Fruit fly (Drosophila melanogaster) whole organism, embryonic: ENCODE results near the gene CG7227.

Experiments
- Bdp1 ChIP-seq: fragments of 200-800 bp; sonication (Bioruptor generic); optimal IDR thresholded peaks from 3 replicates; lab custom pipeline; 2016; ENCODE audit warnings: missing biosample characterization, missing genetic modification characterization
- Blimp-1 ChIP-seq: fragments of 200-800 bp; sonication (Bioruptor generic); optimal IDR thresholded peaks from 3 replicates; lab custom pipeline; 2018; ENCODE audit warnings: missing biosample characterization, missing genetic modification characterization, mild to moderate bottlenecking, moderate library complexity, missing genetic modification reagents
- CG10321 ChIP-seq: fragments of 200-800 bp; sonication (Bioruptor generic); IDR thresholded peaks from 2 replicates; pipeline ENCODE4 v1.3.6; 2022; ENCODE audit warnings: missing biosample characterization, missing genetic modification characterization
- CG10366 ChIP-seq: fragments of 200-800 bp; sonication (Bioruptor generic); IDR thresholded peaks from 2 replicates; pipeline ENCODE4 v1.3.6; 2022; ENCODE audit warnings: missing biosample characterization, missing genetic modification characterization
- CG12659 ChIP-seq: fragments of 200-800 bp; sonication (Bioruptor generic); optimal IDR thresholded peaks from 3 replicates; lab custom pipeline; 2017; ENCODE audit warnings: mild to moderate bottlenecking, missing biosample characterization, missing genetic modification reagents, missing genetic modification characterization
- CG1529 ChIP-seq: fragments of 200-800 bp; sonication (Bioruptor generic); optimal IDR thresholded peaks from 3 replicates; lab custom pipeline; 2018; ENCODE audit warnings: missing biosample characterization, missing genetic modification characterization
- CG15479 ChIP-seq: fragments of 200-800 bp; sonication (Bioruptor generic); optimal IDR thresholded peaks from 3 replicates; lab custom pipeline; 2019; ENCODE audit warnings: missing biosample characterization, mild to moderate bottlenecking, missing genetic modification characterization, moderate library complexity
- CG1603 ChIP-seq: fragments of 200-800 bp; sonication (Bioruptor generic); optimal IDR thresholded peaks from 2 replicates; lab custom pipeline; 2019; ENCODE audit warnings: missing biosample characterization, mild to moderate bottlenecking, missing genetic modification characterization, moderate library complexity
- CG1832 ChIP-seq: fragments of 200-800 bp; sonication (Bioruptor generic); optimal IDR thresholded peaks from 2 replicates; lab custom pipeline; 2017; ENCODE audit warnings: missing biosample characterization, mild to moderate bottlenecking, missing genetic modification characterization, inconsistent platforms
- CG18476 ChIP-seq: fragments of 200-800 bp; sonication (Bioruptor generic); optimal IDR thresholded peaks from 2 replicates; lab custom pipeline; 2016; ENCODE audit warnings: missing biosample characterization, mild to moderate bottlenecking, missing genetic modification characterization
- CG2120 ChIP-seq: fragments of 200-800 bp; sonication (Bioruptor generic); optimal IDR thresholded peaks from 3 replicates; lab custom pipeline; 2016; ENCODE audit warnings: missing biosample characterization, missing genetic modification characterization
- CG2199 ChIP-seq: fragments of 200-800 bp; sonication (Bioruptor generic); IDR thresholded peaks from 3 replicates; pipeline ENCODE4 v1.3.6; 2022; ENCODE audit warnings: missing biosample characterization, missing genetic modification characterization
- CG33557 ChIP-seq: fragments of 200-800 bp; sonication (Bioruptor generic); optimal IDR thresholded peaks from 2 replicates; lab custom pipeline; 2019; ENCODE audit warnings: missing biosample characterization, mild to moderate bottlenecking, missing genetic modification characterization, moderate library complexity
- CG34224 ChIP-seq: fragments of 200-800 bp; sonication (Bioruptor generic); IDR thresholded peaks from 3 replicates; pipeline ENCODE4 v1.3.6; 2022; ENCODE audit warnings: missing biosample characterization, missing genetic modification characterization; ENCODE audit not compliant: partially characterized antibody
- CG3726 ChIP-seq: fragments of 200-800 bp; sonication (Bioruptor generic); IDR thresholded peaks from 3 replicates; pipeline ENCODE4, ENCODE4 v1.3.6; 2022; ENCODE audit warnings: missing biosample characterization, missing genetic modification characterization
- CG5180 ChIP-seq: fragments of 200-800 bp; sonication (Bioruptor generic); optimal IDR thresholded peaks from 3 replicates; lab custom pipeline; 2017; ENCODE audit warnings: missing biosample characterization, missing genetic modification characterization, mild to moderate bottlenecking, moderate library complexity, missing genetic modification reagents
- CG7556 ChIP-seq: fragments of 200-800 bp; sonication (Bioruptor generic); optimal IDR thresholded peaks from 2 replicates; lab custom pipeline; 2017; ENCODE audit warnings: missing biosample characterization, mild to moderate bottlenecking, missing genetic modification characterization
- CG7963 ChIP-seq: fragments of 200-800 bp; sonication (Bioruptor generic); IDR thresholded peaks from 3 replicates; pipeline ENCODE4 v1.3.6; 2022; ENCODE audit warnings: missing biosample characterization, missing genetic modification characterization; ENCODE audit not compliant: partially characterized antibody
- CG9797 ChIP-seq: fragments of 200-800 bp; sonication (Bioruptor generic); optimal IDR thresholded peaks from 3 replicates; lab custom pipeline; 2018; ENCODE audit warnings: missing biosample characterization, mild to moderate bottlenecking, missing genetic modification characterization
- Dfd ChIP-seq, 2 experiments: fragments of >200 bp; optimal IDR thresholded peaks; 2 replicates each; lab custom pipeline; 2017; ENCODE audit warnings: missing biosample characterization in 2 of 2, missing genetic modification characterization in 2 of 2
- Dll ChIP-seq: fragments of 200-800 bp; sonication (Bioruptor generic); IDR thresholded peaks from 4 replicates; pipeline ENCODE4 v1.3.6; 2022; ENCODE audit warnings: missing biosample characterization, missing genetic modification characterization; ENCODE audit not compliant: partially characterized antibody
- Doc3 ChIP-seq: fragments of 200-800 bp; sonication (Bioruptor generic); IDR thresholded peaks from 3 replicates; pipeline ENCODE4 v1.3.6; 2022; ENCODE audit warnings: missing biosample characterization, missing genetic modification characterization; ENCODE audit not compliant: partially characterized antibody
- E2f2 ChIP-seq: fragments of 200-800 bp; sonication (Bioruptor generic); IDR thresholded peaks from 2 replicates; pipeline ENCODE4 v1.3.6; 2022; ENCODE audit warnings: missing biosample characterization, missing genetic modification characterization
- Gug ChIP-seq: fragments of 200-800 bp; sonication (Bioruptor generic); IDR thresholded peaks from 4 replicates; pipeline ENCODE4 v1.3.6; 2022; ENCODE audit warnings: missing biosample characterization, missing genetic modification characterization
- HLH4C ChIP-seq: fragments of 200-800 bp; sonication (Bioruptor generic); IDR thresholded peaks from 3 replicates; pipeline ENCODE4 v1.3.6; 2022; ENCODE audit warnings: missing biosample characterization, missing genetic modification characterization; ENCODE audit not compliant: partially characterized antibody
- Hand ChIP-seq: fragments of 200-800 bp; sonication (Bioruptor generic); optimal IDR thresholded peaks from 2 replicates; lab custom pipeline; 2017; ENCODE audit warnings: mild to moderate bottlenecking, missing biosample characterization, missing genetic modification reagents, missing genetic modification characterization
- Oli ChIP-seq: fragments of 200-800 bp; sonication (Bioruptor generic); optimal IDR thresholded peaks from 2 replicates; lab custom pipeline; 2018; ENCODE audit warnings: missing biosample characterization, mild to moderate bottlenecking, missing genetic modification characterization, moderate library complexity
- Taf1 ChIP-seq: fragments of 200-800 bp; sonication (Bioruptor generic); IDR thresholded peaks from 2 replicates; pipeline ENCODE4 v1.3.6; 2022; ENCODE audit warnings: missing biosample characterization, missing genetic modification characterization
- Trl ChIP-seq, 3 experiments: fragments of >200 bp in 2 of 3; fragments of 200-800 bp in 1 of 3; sonication (Bioruptor generic) in 1 of 3; optimal IDR thresholded peaks; 2 replicates in 1 of 3; 3 replicates in 2 of 3; lab custom pipeline; 2016 to 2017; ENCODE audit warnings: missing biosample characterization in 1 of 3, missing genetic modification characterization in 1 of 3
- ac ChIP-seq: fragments of 200-800 bp; sonication (Bioruptor generic); optimal IDR thresholded peaks from 3 replicates; lab custom pipeline; 2017; ENCODE audit warnings: missing biosample characterization, mild to moderate bottlenecking, missing genetic modification characterization
- amos ChIP-seq: fragments of 200-800 bp; sonication (Bioruptor generic); IDR thresholded peaks from 2 replicates; pipeline ENCODE4 v1.3.6; 2022; ENCODE audit warnings: missing biosample characterization, missing genetic modification characterization; ENCODE audit not compliant: partially characterized antibody
- crol ChIP-seq: fragments of 200-800 bp; sonication (Bioruptor generic); IDR thresholded peaks from 2 replicates; pipeline ENCODE4 v1.3.6; 2022; ENCODE audit warnings: missing biosample characterization, missing genetic modification characterization
- dimm ChIP-seq: fragments of 200-800 bp; sonication (Bioruptor generic); IDR thresholded peaks from 2 replicates; pipeline ENCODE4 v1.3.6; 2022; ENCODE audit warnings: missing biosample characterization, missing genetic modification characterization
- disco-r ChIP-seq: fragments of 200-800 bp; sonication (Bioruptor generic); optimal IDR thresholded peaks from 2 replicates; lab custom pipeline; 2016; ENCODE audit warnings: missing biosample characterization, missing genetic modification characterization
- dmrt99B ChIP-seq: fragments of 200-800 bp; sonication (Bioruptor generic); optimal IDR thresholded peaks from 2 replicates; lab custom pipeline; 2018; ENCODE audit warnings: missing biosample characterization, mild to moderate bottlenecking, missing genetic modification characterization, moderate library complexity
- fd64A ChIP-seq: fragments of 200-800 bp; sonication (Bioruptor generic); optimal IDR thresholded peaks from 3 replicates; lab custom pipeline; 2018; ENCODE audit warnings: missing biosample characterization, mild to moderate bottlenecking, missing genetic modification characterization
- ftz-f1 ChIP-seq: fragments of 200-800 bp; sonication (Bioruptor generic); optimal IDR thresholded peaks from 2 replicates; lab custom pipeline; 2016; ENCODE audit warnings: missing biosample characterization, missing genetic modification characterization
- insv ChIP-seq, 2 experiments: fragments of 200-800 bp; sonication (Bioruptor generic); optimal IDR thresholded peaks; 3 replicates each; lab custom pipeline; 2016 to 2018; ENCODE audit warnings: missing biosample characterization in 2 of 2, missing genetic modification characterization in 2 of 2
- kah ChIP-seq: fragments of 200-800 bp; sonication (Bioruptor generic); optimal IDR thresholded peaks from 2 replicates; lab custom pipeline; 2018; ENCODE audit warnings: missing biosample characterization, mild to moderate bottlenecking, missing genetic modification characterization
- ken ChIP-seq: fragments of 200-800 bp; sonication (Bioruptor generic); IDR thresholded peaks from 3 replicates; pipeline ENCODE4 v1.3.6; 2022; ENCODE audit warnings: missing biosample characterization, missing genetic modification characterization
- lov ChIP-seq, 2 experiments: fragments of 200-800 bp in 1 of 2; fragments of >200 bp in 1 of 2; sonication (Bioruptor generic) in 1 of 2; IDR thresholded peaks in 1 of 2; optimal IDR thresholded peaks in 1 of 2; 2 replicates in 1 of 2; 3 replicates in 1 of 2; pipeline versions ENCODE4 v1.3.6 to Lab custom; 2017 to 2022; ENCODE audit warnings: missing biosample characterization in 1 of 2, missing genetic modification characterization in 1 of 2
- luna ChIP-seq: fragments of 200-800 bp; sonication (Bioruptor generic); optimal IDR thresholded peaks from 2 replicates; lab custom pipeline; 2016; ENCODE audit warnings: missing biosample characterization, missing genetic modification characterization
- nerfin-1 ChIP-seq: fragments of 200-800 bp; sonication (Bioruptor generic); optimal IDR thresholded peaks from 3 replicates; lab custom pipeline; 2019; ENCODE audit warnings: missing biosample characterization, mild to moderate bottlenecking, missing genetic modification characterization, moderate library complexity
- pnt ChIP-seq: fragments of 200-800 bp; sonication (Bioruptor generic); optimal IDR thresholded peaks from 3 replicates; lab custom pipeline; 2016; ENCODE audit warnings: missing biosample characterization, missing genetic modification characterization
- ranshi ChIP-seq: fragments of 200-800 bp; sonication (Bioruptor generic); IDR thresholded peaks from 2 replicates; pipeline ENCODE4 v1.3.6; 2022; ENCODE audit warnings: missing biosample characterization, missing genetic modification characterization
- sens-2 ChIP-seq: fragments of 200-800 bp; sonication (Bioruptor generic); IDR thresholded peaks from 2 replicates; pipeline ENCODE4 v1.3.6; 2022; ENCODE audit warnings: missing biosample characterization, missing genetic modification characterization
- sna ChIP-seq: fragments of 200-800 bp; sonication (Bioruptor generic); IDR thresholded peaks from 2 replicates; pipeline ENCODE4 v1.3.6; 2022; ENCODE audit warnings: missing biosample characterization, missing genetic modification characterization; ENCODE audit not compliant: partially characterized antibody
- ttk ChIP-seq: fragments of 200-800 bp; sonication (Bioruptor generic); IDR thresholded peaks from 2 replicates; pipeline ENCODE4 v2.1.2; 2022; ENCODE audit warnings: missing biosample characterization, missing genetic modification characterization
- tx ChIP-seq: fragments of 200-800 bp; sonication (Bioruptor generic); optimal IDR thresholded peaks from 2 replicates; lab custom pipeline; 2016; ENCODE audit warnings: missing biosample characterization, missing genetic modification characterization

CG7227 gene

dm6 chr2L:7966461-7966846 lies 31.5 kb downstream of the CG7227 start (continued):
- TF ChIP-seq insv (GFP tag; optimal IDR thresholded peaks at IDR 0.05; lab: Kevin White, UChicago) (no peak), ac (GFP tag; lab: Kevin White, UChicago) (no peak), CG33557 (no peak), CG18476 (GFP tag; lab: Kevin White, UChicago) (no peak), Trl (optimal IDR thresholded peaks at IDR 0.05; lab: Kevin White, UChicago) (peak in 1 of 2 experiments; percentile 23), Trl (GFP tag; optimal IDR thresholded peaks at IDR 0.05; lab: Kevin White, UChicago) (no peak), dimm (GFP tag; lab: Robert Waterston, UW) (no peak), Hand (GFP tag; lab: Kevin White, UChicago) (no peak), Dfd (GFP tag; optimal IDR thresholded peaks at IDR 0.05; lab: Kevin White, UChicago) (no peak), Blimp-1 (GFP tag; lab: Kevin White, UChicago) (no peak), CG7556 (GFP tag; lab: Kevin White, UChicago) (no peak), Doc3 (GFP tag; lab: Robert Waterston, UW) (no peak), CG7963 (GFP tag; lab: Robert Waterston, UW) (no peak), sna (no peak), CG9797 (no peak), lov (optimal IDR thresholded peaks at IDR 0.05; lab: Kevin White, UChicago) (no peak), lov (GFP tag; IDR thresholded peaks at IDR 0.05; lab: Robert Waterston, UW) (no peak), dmrt99B (no peak), CG1529 (GFP tag; lab: Kevin White, UChicago) (no peak), pnt (GFP tag; lab: Kevin White, UChicago) (no peak), crol (GFP tag; lab: Robert Waterston, UW) (peak; percentile 64), nerfin-1 (tag; lab: Kevin White, UChicago) (no peak), CG2120 (GFP tag; lab: Kevin White, UChicago) (no peak), ranshi (no peak), CG10321 (no peak), E2f2 (GFP tag; lab: Robert Waterston, UW) (no peak), ftz-f1 (no peak), CG10366 (GFP tag; lab: Robert Waterston, UW) (no peak), Dll (no peak), CG1832 (GFP tag; lab: Kevin White, UChicago) (peak; percentile 56), HLH4C (GFP tag; lab: Robert Waterston, UW) (no peak), amos (GFP tag; lab: Robert Waterston, UW) (no peak)

dm6 chr2L:7965808-7966460 lies 32.0 kb downstream of the CG7227 start:
- peak; percentile 46 for TF ChIP-seq Oli (tag; lab: Kevin White, UChicago)
- no peak for TF ChIP-seq fd64A (GFP tag; lab: Kevin White, UChicago)
- no peak for TF ChIP-seq CG34224 (GFP tag; lab: Robert Waterston, UW)
- no peak for TF ChIP-seq luna (GFP tag; lab: Kevin White, UChicago)
- no peak for TF ChIP-seq CG5180 (GFP tag; lab: Kevin White, UChicago)
- no peak for TF ChIP-seq Gug
- 0 out of 2 replicates have a peak, but pooled peaks have one; percentile 6 for TF ChIP-seq ttk
- no peak for TF ChIP-seq ftz-f1
- peak; percentile 3 for TF ChIP-seq CG12659 (GFP tag; lab: Kevin White, UChicago)
- TF ChIP-seq tx: no peak
- no peak for TF ChIP-seq CG15479 (GFP tag; lab: Kevin White, UChicago)
- no peak for TF ChIP-seq CG2199 (GFP tag; lab: Robert Waterston, UW)
- TF ChIP-seq CG1603 (tag; lab: Kevin White, UChicago): no peak
- TF ChIP-seq Doc3 (GFP tag; lab: Robert Waterston, UW): no peak
- TF ChIP-seq ken (GFP tag; lab: Robert Waterston, UW): no peak
- no peak for TF ChIP-seq sens-2
- TF ChIP-seq kah: no peak
- no peak for TF ChIP-seq Bdp1
- no peak for TF ChIP-seq CG3726 (GFP tag; lab: Robert Waterston, UW)
- TF ChIP-seq disco-r (GFP tag; lab: Kevin White, UChicago): no peak
- no peak for TF ChIP-seq Taf1 (GFP tag; lab: Robert Waterston, UW)
